Fruit fly (Drosophila melanogaster): ENCODE data around the gene CG31221.

The CG31221 gene

DNA sequence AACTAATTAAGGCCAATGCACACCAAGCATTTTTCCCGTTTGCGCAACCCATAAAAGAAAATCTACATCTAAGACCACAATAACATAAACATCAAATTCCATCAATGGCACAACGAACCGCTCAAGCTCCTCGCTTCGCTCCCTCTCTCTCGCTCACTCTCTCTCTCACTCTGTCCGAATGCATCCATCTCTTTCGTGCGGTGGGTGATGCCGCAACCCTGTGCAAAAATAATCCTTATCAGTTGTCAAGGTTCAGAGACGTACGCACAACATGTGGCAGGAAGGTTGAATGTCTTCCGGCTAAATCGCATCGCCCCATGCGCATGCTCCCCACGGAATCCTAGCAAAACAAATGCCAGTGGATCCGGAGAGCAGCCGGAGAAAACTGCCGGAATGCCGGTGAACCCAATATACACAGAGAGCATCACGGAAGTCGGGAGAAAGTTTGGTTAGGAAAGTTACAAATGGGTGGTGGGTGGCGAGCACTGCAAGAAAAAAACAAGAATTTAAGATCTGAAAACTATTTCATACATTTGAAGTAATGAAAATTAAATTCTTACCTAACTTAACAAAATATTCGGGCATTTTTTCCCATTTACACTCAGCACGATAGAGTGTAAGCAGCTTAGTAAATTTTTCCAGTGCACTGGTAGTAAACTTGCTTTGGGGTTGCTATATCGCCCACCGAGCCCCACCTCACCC lies 86.3 kb downstream of the CG31221 start:
- TF ChIP-seq CG5204 (GFP tag; optimal IDR thresholded peaks at IDR 0.05) (peak; percentile 81), Crg-1 (GFP tag; optimal IDR thresholded peaks at IDR 0.05) (peak; percentile 45), pad (GFP tag; optimal IDR thresholded peaks at IDR 0.05) (peak; percentile 58), ovo (GFP tag; optimal IDR thresholded peaks at IDR 0.05) (no peak), CG7101 (tag; optimal IDR thresholded peaks at IDR 0.05) (peak; percentile 85), cnc (optimal IDR thresholded peaks at IDR 0.05) (no peak), CG7045 (GFP tag; optimal IDR thresholded peaks at IDR 0.05) (peak; percentile 94), CG1620 (GFP tag; optimal IDR thresholded peaks at IDR 0.05) (no peak), Mnt (GFP tag; optimal IDR thresholded peaks at IDR 0.05) (peak; percentile 12), Hr96 (GFP tag; optimal IDR thresholded peaks at IDR 0.05) (peak; percentile 73), CG11617 (GFP tag; optimal IDR thresholded peaks at IDR 0.05) (peak; percentile 74), tj (GFP tag; optimal IDR thresholded peaks at IDR 0.05) (peak; percentile 45), cic (GFP tag; optimal IDR thresholded peaks at IDR 0.05) (peak; percentile 45), CG14711 (tag; optimal IDR thresholded peaks at IDR 0.05) (peak; percentile 66), CG33017 (tag; optimal IDR thresholded peaks at IDR 0.05) (peak; percentile 91), Clk (GFP tag; optimal IDR thresholded peaks at IDR 0.05) (peak; percentile 92), toe (GFP tag; optimal IDR thresholded peaks at IDR 0.05) (peak; percentile 63), bab1 (GFP tag; optimal IDR thresholded peaks at IDR 0.05) (no peak), kay (GFP tag; ENCODE audit: borderline replicate concordance) (no peak), CG12768 (GFP tag; optimal IDR thresholded peaks at IDR 0.05) (peak; percentile 95)

- TF ChIP-seq Clk (GFP tag; optimal IDR thresholded peaks at IDR 0.05) (no peak), cnc (optimal IDR thresholded peaks at IDR 0.05) (no peak), toe (GFP tag; optimal IDR thresholded peaks at IDR 0.05) (no peak), CG7101 (tag; optimal IDR thresholded peaks at IDR 0.05) (no peak), cic (GFP tag; optimal IDR thresholded peaks at IDR 0.05) (no peak), bab1 (GFP tag; optimal IDR thresholded peaks at IDR 0.05) (no peak), Crg-1 (GFP tag; optimal IDR thresholded peaks at IDR 0.05) (no peak), Mnt (GFP tag; optimal IDR thresholded peaks at IDR 0.05) (no peak), Hr96 (GFP tag; optimal IDR thresholded peaks at IDR 0.05) (no peak), CG1620 (GFP tag; optimal IDR thresholded peaks at IDR 0.05) (no peak), CG7045 (GFP tag; optimal IDR thresholded peaks at IDR 0.05) (no peak), tj (GFP tag; optimal IDR thresholded peaks at IDR 0.05) (no peak)
Measured at dm6 chr3R:19499374-19499703, 86.8 kb downstream of the CG31221 start.

- TF ChIP-seq CG33017 (tag; optimal IDR thresholded peaks at IDR 0.05) = no peak
- TF ChIP-seq kay (GFP tag; ENCODE audit: borderline replicate concordance) = no peak
- TF ChIP-seq CG11617 (GFP tag; optimal IDR thresholded peaks at IDR 0.05) = no peak
- TF ChIP-seq cnc (optimal IDR thresholded peaks at IDR 0.05) = no peak
- TF ChIP-seq Clk (GFP tag; optimal IDR thresholded peaks at IDR 0.05) = no peak
- TF ChIP-seq tj (GFP tag; optimal IDR thresholded peaks at IDR 0.05) = no peak
- no peak for TF ChIP-seq ovo (GFP tag; optimal IDR thresholded peaks at IDR 0.05)
Measured at dm6 chr3R:19499776-19500175, 87.3 kb downstream of the CG31221 start.

dm6 chr3R:19500588-19500987 lies 88.1 kb downstream of the CG31221 start:
- no peak for TF ChIP-seq CG14711 (tag; optimal IDR thresholded peaks at IDR 0.05)
- no peak for TF ChIP-seq cic (GFP tag; optimal IDR thresholded peaks at IDR 0.05)
- no peak for TF ChIP-seq CG1620 (GFP tag; optimal IDR thresholded peaks at IDR 0.05)
- no peak for TF ChIP-seq tj (GFP tag; optimal IDR thresholded peaks at IDR 0.05)
- TF ChIP-seq ovo (GFP tag; optimal IDR thresholded peaks at IDR 0.05) = no peak
- no peak for TF ChIP-seq toe (GFP tag; optimal IDR thresholded peaks at IDR 0.05)
- TF ChIP-seq Hr96 (GFP tag; optimal IDR thresholded peaks at IDR 0.05) = no peak
- no peak for TF ChIP-seq CG5204 (GFP tag; optimal IDR thresholded peaks at IDR 0.05)
- TF ChIP-seq CG11617 (GFP tag; optimal IDR thresholded peaks at IDR 0.05) = no peak
- TF ChIP-seq CG7045 (GFP tag; optimal IDR thresholded peaks at IDR 0.05) = no peak
- TF ChIP-seq CG12768 (GFP tag; optimal IDR thresholded peaks at IDR 0.05) = no peak
- TF ChIP-seq CG33017 (tag; optimal IDR thresholded peaks at IDR 0.05) = no peak
- no peak for TF ChIP-seq cnc (optimal IDR thresholded peaks at IDR 0.05)

dm6 chr3R:19503058-19503682 lies 90.7 kb downstream of the CG31221 start:
- TF ChIP-seq kay (GFP tag; ENCODE audit: borderline replicate concordance) (peak; percentile 16), toe (GFP tag; optimal IDR thresholded peaks at IDR 0.05) (no peak)

- peak; percentile 5 for TF ChIP-seq CG12768 (GFP tag; optimal IDR thresholded peaks at IDR 0.05)
- no peak for TF ChIP-seq CG11617 (GFP tag; optimal IDR thresholded peaks at IDR 0.05)
- TF ChIP-seq CG33017 (tag; optimal IDR thresholded peaks at IDR 0.05) = peak; percentile 27
Measured at dm6 chr3R:19508388-19509185, 96.1 kb downstream of the CG31221 start.

Data from whole organism, adult.